Fruit fly (Drosophila melanogaster) whole organism, prepupa: ENCODE results near the gene fred.

Experiments used
- CG6163 ChIP-seq: fragments of 200-800 bp; sonication (Bioruptor generic); IDR thresholded peaks from 3 replicates; pipeline ENCODE4 v1.3.6; 2022; ENCODE audit warnings: missing biosample characterization, missing genetic modification characterization
- CG6276 ChIP-seq: fragments of 200-800 bp; sonication (Bioruptor generic); optimal IDR thresholded peaks from 2 replicates; lab custom pipeline; 2017; ENCODE audit warnings: missing biosample characterization, mild to moderate bottlenecking, missing genetic modification characterization
- Eip78C ChIP-seq: fragments of 200-800 bp; sonication (Bioruptor generic); peaks from one replicate; lab custom pipeline; 2016; ENCODE audit warnings: missing biosample characterization, missing genetic modification characterization
- Met ChIP-seq: fragments of 200-800 bp; sonication (Bioruptor generic); optimal IDR thresholded peaks from 3 replicates; lab custom pipeline; 2016; ENCODE audit warnings: missing biosample characterization, missing genetic modification characterization
- cyc ChIP-seq: fragments of 200-800 bp; sonication (Bioruptor generic); optimal IDR thresholded peaks from 3 replicates; lab custom pipeline; 2016; ENCODE audit warnings: missing biosample characterization, missing genetic modification characterization
- fd85E ChIP-seq: fragments of 200-800 bp; sonication (Bioruptor generic); optimal IDR thresholded peaks from 3 replicates; lab custom pipeline; 2016; ENCODE audit warnings: missing biosample characterization, missing genetic modification characterization
- net ChIP-seq: fragments of 200-800 bp; sonication (Bioruptor generic); optimal IDR thresholded peaks from 3 replicates; lab custom pipeline; 2016; ENCODE audit warnings: missing biosample characterization, missing genetic modification characterization
- pdm3 ChIP-seq: fragments of 200-800 bp; sonication (Bioruptor generic); optimal IDR thresholded peaks from 3 replicates; lab custom pipeline; 2016; ENCODE audit warnings: missing biosample characterization, missing genetic modification characterization
- salr ChIP-seq, 2 experiments: fragments of 200-800 bp; sonication (Bioruptor generic); optimal IDR thresholded peaks; 3 replicates each; lab custom pipeline; 2016 to 2018; ENCODE audit warnings: missing biosample characterization in 2 of 2, missing genetic modification characterization in 2 of 2, mild to moderate bottlenecking in 1 of 2
- vri ChIP-seq: fragments of 200-800 bp; sonication (Bioruptor generic); optimal IDR thresholded peaks from 3 replicates; lab custom pipeline; 2016; ENCODE audit warnings: missing biosample characterization, mild to moderate bottlenecking, missing genetic modification characterization

DNA sequence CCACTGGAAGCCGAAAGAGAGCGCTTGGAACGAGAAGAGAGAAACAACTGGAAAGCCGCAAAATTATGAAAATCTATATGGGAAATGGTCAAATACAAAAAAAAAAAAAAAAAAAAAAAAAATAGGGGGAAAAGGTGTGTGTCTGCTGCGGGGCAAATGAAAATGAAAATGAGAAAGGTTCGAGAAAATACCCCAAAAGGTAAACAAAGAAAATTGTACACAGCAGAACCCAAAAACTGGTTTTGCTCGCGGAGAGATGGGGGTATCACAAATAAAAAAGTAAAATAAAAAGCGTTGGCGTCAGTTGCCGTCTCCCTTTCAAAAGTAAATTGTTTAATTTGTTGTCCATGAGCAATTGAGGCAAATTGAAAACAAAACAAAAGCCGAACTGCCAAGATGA is 103.3 kb downstream of the fred start:
- TF ChIP-seq cyc (no peak), net (GFP tag; lab: Kevin White, UChicago) (no peak), vri (GFP tag; lab: Kevin White, UChicago) (no peak), salr (GFP tag; optimal IDR thresholded peaks at IDR 0.05; lab: Kevin White, UChicago) (no peak), CG6276 (GFP tag; lab: Kevin White, UChicago) (no peak), CG6163 (GFP tag; lab: Robert Waterston, UW) (no peak), fd85E (GFP tag; lab: Kevin White, UChicago) (no peak), Met (GFP tag; lab: Kevin White, UChicago) (no peak), pdm3 (GFP tag; lab: Kevin White, UChicago) (no peak), Eip78C (GFP tag; lab: Kevin White, UChicago) (peak; percentile 19)
